Worm (Caenorhabditis elegans) whole organism, late embryonic: ENCODE results near the gene B0496.6.
A peak's percentile ranks its signal among the peaks of the same experiment; 100 is the strongest.

Experiments
- F13H6.1 ChIP-seq: sonication (generic microtip); optimal IDR thresholded peaks from 2 replicates; lab custom pipeline; 2016; ENCODE audit warnings: missing genetic modification characterization, missing compliant biosample characterization
- K09A11.1 ChIP-seq: sonication (generic microtip); optimal IDR thresholded peaks from 2 replicates; lab custom pipeline; 2017; ENCODE audit warnings: antibody characterized with exemption, mild to moderate bottlenecking, missing genetic modification characterization, missing compliant biosample characterization; ENCODE audit not compliant: insufficient read depth
- T23F11.4 ChIP-seq: fragments of 200-800 bp; sonication (Bioruptor generic); optimal IDR thresholded peaks from 2 replicates; lab custom pipeline; 2018; ENCODE audit warnings: mild to moderate bottlenecking, missing genetic modification characterization, missing compliant biosample characterization
- ceh-14 ChIP-seq: sonication (generic microtip); optimal IDR thresholded peaks from 2 replicates; lab custom pipeline; 2016; ENCODE audit warnings: missing genotype, missing genetic modification characterization, missing compliant biosample characterization
- ceh-18 ChIP-seq: sonication (generic microtip); optimal IDR thresholded peaks from 2 replicates; lab custom pipeline; 2016; ENCODE audit warnings: missing genetic modification characterization, missing compliant biosample characterization
- ceh-2 ChIP-seq: sonication (generic microtip); optimal IDR thresholded peaks from 2 replicates; lab custom pipeline; 2016; ENCODE audit warnings: missing genotype, missing genetic modification characterization, missing compliant biosample characterization
- ceh-22 ChIP-seq: sonication (generic microtip); optimal IDR thresholded peaks from 2 replicates; lab custom pipeline; 2017; ENCODE audit warnings: missing biosample characterization, missing genetic modification characterization
- ceh-24 ChIP-seq: sonication (generic microtip); optimal IDR thresholded peaks from 2 replicates; lab custom pipeline; 2016; ENCODE audit warnings: mild to moderate bottlenecking, missing genetic modification characterization, missing compliant biosample characterization
- ceh-30 ChIP-seq: fragments of 150-350 bp; optimal IDR thresholded peaks from 2 replicates; lab custom pipeline; 2014; ENCODE audit warnings: missing biosample characterization, missing genetic modification characterization
- ceh-31 ChIP-seq: sonication (generic microtip); optimal IDR thresholded peaks from 2 replicates; lab custom pipeline; 2016; ENCODE audit warnings: missing genetic modification characterization, missing compliant biosample characterization
- ceh-45 ChIP-seq: fragments of 200-800 bp; sonication (Bioruptor generic); IDR thresholded peaks from 2 replicates; pipeline ENCODE4 v1.3.6; 2022; ENCODE audit warnings: missing genetic modification reagents, missing genetic modification characterization, missing compliant biosample characterization
- ceh-6 ChIP-seq: fragments of 200-800 bp; sonication (Bioruptor generic); optimal IDR thresholded peaks from 2 replicates; lab custom pipeline; 2018; ENCODE audit warnings: mild to moderate bottlenecking, missing genetic modification characterization, missing compliant biosample characterization
- che-1 ChIP-seq: sonication (generic microtip); optimal IDR thresholded peaks from 2 replicates; lab custom pipeline; 2016; ENCODE audit warnings: mild to moderate bottlenecking, missing genetic modification characterization, missing compliant biosample characterization
- dmd-4 ChIP-seq: sonication (generic microtip); optimal IDR thresholded peaks from 2 replicates; lab custom pipeline; 2016; ENCODE audit warnings: borderline replicate concordance, missing genetic modification characterization, missing compliant biosample characterization
- dve-1 ChIP-seq: sonication (generic microtip); optimal IDR thresholded peaks from 2 replicates; lab custom pipeline; 2017; ENCODE audit warnings: antibody characterized with exemption, mild to moderate bottlenecking, missing genetic modification characterization, missing compliant biosample characterization
- ets-4 ChIP-seq: sonication (generic microtip); optimal IDR thresholded peaks from 2 replicates; lab custom pipeline; 2016; ENCODE audit warnings: missing genetic modification characterization, missing compliant biosample characterization
- gmeb-2 ChIP-seq: sonication (generic microtip); optimal IDR thresholded peaks from 2 replicates; lab custom pipeline; 2016; ENCODE audit warnings: missing genetic modification characterization, inconsistent platforms, missing compliant biosample characterization
- hlh-15 ChIP-seq: sonication (generic microtip); optimal IDR thresholded peaks from 2 replicates; lab custom pipeline; 2016; ENCODE audit warnings: missing genetic modification characterization, missing compliant biosample characterization
- hlh-6 ChIP-seq: sonication (generic microtip); optimal IDR thresholded peaks from 2 replicates; lab custom pipeline; 2016; ENCODE audit warnings: missing genotype, missing genetic modification characterization, missing compliant biosample characterization
- hlh-8 ChIP-seq: sonication (generic microtip); optimal IDR thresholded peaks from 2 replicates; lab custom pipeline; 2016; ENCODE audit warnings: missing genotype, missing genetic modification characterization, missing compliant biosample characterization
- lin-11 ChIP-seq: fragments of 200-800 bp; sonication (Bioruptor generic); optimal IDR thresholded peaks from 2 replicates; lab custom pipeline; 2018; ENCODE audit warnings: mild to moderate bottlenecking, missing genetic modification characterization, missing compliant biosample characterization
- madf-2 ChIP-seq: sonication (generic microtip); optimal IDR thresholded peaks from 2 replicates; lab custom pipeline; 2017; ENCODE audit warnings: missing genetic modification characterization, missing compliant biosample characterization
- mec-3 ChIP-seq: sonication (generic microtip); optimal IDR thresholded peaks from 2 replicates; lab custom pipeline; 2016; ENCODE audit warnings: borderline replicate concordance, missing genetic modification characterization, missing compliant biosample characterization
- nfya-1 ChIP-seq: sonication (generic microtip); optimal IDR thresholded peaks from 2 replicates; lab custom pipeline; 2017; ENCODE audit warnings: missing genetic modification characterization, mild to moderate bottlenecking, missing compliant biosample characterization, antibody characterized with exemption, moderate library complexity
- nhr-11 ChIP-seq: fragments of 150-350 bp; optimal IDR thresholded peaks from 2 replicates; lab custom pipeline; 2014; ENCODE audit warnings: missing biosample characterization, missing genetic modification characterization
- npax-4 ChIP-seq: sonication (generic microtip); optimal IDR thresholded peaks from 2 replicates; lab custom pipeline; 2016; ENCODE audit warnings: missing genetic modification characterization, missing compliant biosample characterization
- odd-2 ChIP-seq: sonication (generic microtip); optimal IDR thresholded peaks from 2 replicates; lab custom pipeline; 2017; ENCODE audit warnings: antibody characterized with exemption, mild to moderate bottlenecking, missing genetic modification characterization, missing compliant biosample characterization
- pat-9 ChIP-seq: fragments of 200-800 bp; sonication (Bioruptor generic); optimal IDR thresholded peaks from 2 replicates; lab custom pipeline; 2018; ENCODE audit warnings: mild to moderate bottlenecking, missing genetic modification characterization, moderate library complexity, missing compliant biosample characterization
- pax-1 ChIP-seq: fragments of 150-350 bp; optimal IDR thresholded peaks from 2 replicates; lab custom pipeline; 2014; ENCODE audit warnings: missing biosample characterization, missing genetic modification characterization
- pha-2 ChIP-seq: sonication (generic microtip); optimal IDR thresholded peaks from 2 replicates; lab custom pipeline; 2017; ENCODE audit warnings: mild to moderate bottlenecking, missing genetic modification characterization, missing compliant biosample characterization
- pha-4 ChIP-seq: fragments of 150-350 bp; optimal IDR thresholded peaks from 2 replicates; lab custom pipeline; 2018; ENCODE audit warnings: missing biosample characterization, missing genetic modification reagents, missing genetic modification characterization
- pros-1 ChIP-seq: fragments of 150-350 bp; optimal IDR thresholded peaks from 2 replicates; lab custom pipeline; 2014; ENCODE audit warnings: missing biosample characterization, missing genetic modification reagents, missing genetic modification characterization
- ref-2 ChIP-seq: sonication (generic microtip); optimal IDR thresholded peaks from 2 replicates; lab custom pipeline; 2016; ENCODE audit warnings: missing genetic modification characterization, missing compliant biosample characterization
- rnt-1 ChIP-seq: sonication (generic microtip); optimal IDR thresholded peaks from 2 replicates; lab custom pipeline; 2016; ENCODE audit warnings: missing genetic modification characterization, missing compliant biosample characterization
- sox-4 ChIP-seq: sonication (generic microtip); optimal IDR thresholded peaks from 2 replicates; lab custom pipeline; 2017; ENCODE audit warnings: mild to moderate bottlenecking, missing genetic modification characterization, inconsistent platforms, missing compliant biosample characterization
- tbx-2 ChIP-seq: sonication (generic microtip); optimal IDR thresholded peaks from 2 replicates; lab custom pipeline; 2016; ENCODE audit warnings: missing genetic modification characterization, missing compliant biosample characterization
- tbx-7 ChIP-seq: sonication (generic microtip); optimal IDR thresholded peaks from 2 replicates; lab custom pipeline; 2016; ENCODE audit warnings: missing genotype, missing genetic modification characterization, missing compliant biosample characterization
- ttx-3 ChIP-seq: sonication (generic microtip); optimal IDR thresholded peaks from 2 replicates; lab custom pipeline; 2016; ENCODE audit warnings: missing genetic modification reagents, missing genetic modification characterization, missing compliant biosample characterization
- unc-42 ChIP-seq: sonication (generic microtip); optimal IDR thresholded peaks from 2 replicates; lab custom pipeline; 2016; ENCODE audit warnings: missing genotype, missing genetic modification characterization, missing compliant biosample characterization
- unc-55 ChIP-seq: sonication (generic microtip); optimal IDR thresholded peaks from 2 replicates; lab custom pipeline; 2017; ENCODE audit warnings: missing biosample characterization, missing genetic modification reagents, missing genetic modification characterization
- unc-86 ChIP-seq: sonication (generic microtip); optimal IDR thresholded peaks from 2 replicates; lab custom pipeline; 2016; ENCODE audit warnings: missing genetic modification characterization, missing compliant biosample characterization

B0496.6 gene

DNA sequence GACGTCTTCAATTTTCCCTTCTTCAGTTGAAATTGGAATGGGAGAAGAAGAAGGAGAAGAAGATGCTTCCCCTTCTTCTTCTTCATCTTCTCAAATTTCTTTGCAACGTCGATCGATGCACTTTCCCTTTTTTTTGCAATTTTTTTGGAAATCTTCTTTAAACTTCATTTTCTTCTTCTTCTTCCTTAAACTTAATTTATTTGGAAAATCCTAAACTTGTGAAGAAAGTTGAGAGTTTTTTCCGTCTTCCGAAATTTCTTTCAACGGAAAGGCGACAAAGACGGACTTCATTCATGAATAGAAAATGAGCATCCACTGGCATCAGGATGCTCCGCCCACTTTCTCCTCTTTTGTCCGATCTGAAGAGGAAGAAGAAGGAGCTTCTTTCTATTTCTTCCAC is 4.8 kb upstream of the B0496.6 start:
- TF ChIP-seq ets-4 (tag; lab: Kevin White, UChicago) (no peak), ceh-31 (tag; lab: Kevin White, UChicago) (peak; percentile 13), unc-42 (tag; lab: Kevin White, UChicago) (peak; percentile 79), ceh-24 (tag; lab: Kevin White, UChicago) (no peak), npax-4 (tag; lab: Kevin White, UChicago) (no peak), che-1 (tag; lab: Kevin White, UChicago) (no peak), unc-55 (GFP tag; lab: Kevin White, UChicago) (no peak), T23F11.4 (GFP tag; lab: Kevin White, UChicago) (no peak)

DNA sequence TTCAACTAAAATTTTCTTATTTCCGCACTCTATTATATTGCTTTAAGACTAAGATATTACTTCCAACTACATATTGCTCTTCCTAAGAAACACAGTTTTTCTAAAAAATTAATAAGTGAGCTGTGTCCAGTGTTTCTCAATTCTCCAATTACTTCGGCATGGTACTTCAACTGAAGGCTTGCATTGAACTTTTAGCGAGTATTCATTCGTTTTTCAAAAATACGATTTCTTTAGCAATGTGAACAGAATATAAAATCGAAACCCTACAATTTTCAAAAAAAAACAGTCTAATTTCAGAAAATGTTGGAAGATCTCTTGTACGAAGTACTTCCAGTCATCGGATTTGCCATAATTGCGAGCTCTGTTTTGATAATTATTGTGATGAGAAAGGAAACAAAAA is 2.0 kb downstream of the B0496.6 start, which contains the start of gene srtx-1:
TSS of gene srtx-1 (plus strand) at position 301 of the 400 bp plus-strand sequence.
- TF ChIP-seq ets-4 (tag; lab: Kevin White, UChicago) (no peak), tbx-7 (tag; lab: Kevin White, UChicago) (no peak), lin-11 (no peak), sox-4 (no peak), nfya-1 (tag; lab: Kevin White, UChicago) (no peak), gmeb-2 (tag; lab: Kevin White, UChicago) (no peak), hlh-6 (tag; lab: Kevin White, UChicago) (no peak), K09A11.1 (tag; lab: Kevin White, UChicago) (no peak), dmd-4 (tag; lab: Kevin White, UChicago) (no peak), ceh-31 (tag; lab: Kevin White, UChicago) (no peak)
- TF ChIP-seq, all 69 proteins: peak for 0

DNA sequence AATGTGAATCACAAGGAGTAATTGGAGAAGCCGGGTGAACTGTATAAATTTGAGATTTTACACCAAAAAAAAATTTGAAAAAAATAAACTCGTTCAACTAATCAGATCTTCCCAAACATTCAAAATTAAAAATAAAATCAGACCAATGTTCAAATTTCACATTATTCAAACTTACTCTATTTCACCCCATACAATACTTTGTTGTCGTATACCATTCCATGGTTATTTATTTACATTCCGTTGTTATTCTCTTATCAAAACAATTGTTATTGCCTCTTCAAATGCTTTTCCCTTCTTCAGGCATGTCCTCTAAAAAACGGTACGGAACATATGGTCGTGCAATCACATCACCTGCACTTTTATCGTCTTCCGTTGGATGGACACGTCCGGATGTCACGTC is 5.3 kb downstream of the B0496.6 start, which contains the start of gene unc-82:
TSS of gene unc-82 (plus strand) at position 301 of the 400 bp plus-strand sequence.
- TF ChIP-seq pat-9 (tag; lab: Kevin White, UChicago): no peak
- TF ChIP-seq lin-11: no peak
- TF ChIP-seq hlh-6 (tag; lab: Kevin White, UChicago): no peak
- no peak for TF ChIP-seq F13H6.1 (tag; lab: Kevin White, UChicago)
- no peak for TF ChIP-seq ceh-6 (GFP tag; lab: Kevin White, UChicago)
- no peak for TF ChIP-seq ceh-30 (tag; lab: Kevin White, UChicago)
- no peak for TF ChIP-seq ttx-3 (tag; lab: Kevin White, UChicago)
- TF ChIP-seq che-1 (tag; lab: Kevin White, UChicago): no peak
- TF ChIP-seq dve-1: no peak
- TF ChIP-seq ceh-31 (tag; lab: Kevin White, UChicago): no peak
- TF ChIP-seq ceh-14 (tag; lab: Kevin White, UChicago): no peak
- no peak for TF ChIP-seq ets-4 (tag; lab: Kevin White, UChicago)
- TF ChIP-seq pha-4: no peak
- TF ChIP-seq tbx-2: no peak
- TF ChIP-seq pax-1 (tag; lab: Kevin White, UChicago): no peak
- TF ChIP-seq unc-86 (tag; lab: Kevin White, UChicago): no peak
- no peak for TF ChIP-seq madf-2 (tag; lab: Kevin White, UChicago)
- no peak for TF ChIP-seq pros-1
- TF ChIP-seq nfya-1 (tag; lab: Kevin White, UChicago): no peak
- TF ChIP-seq, all 69 proteins: peak for 0

DNA sequence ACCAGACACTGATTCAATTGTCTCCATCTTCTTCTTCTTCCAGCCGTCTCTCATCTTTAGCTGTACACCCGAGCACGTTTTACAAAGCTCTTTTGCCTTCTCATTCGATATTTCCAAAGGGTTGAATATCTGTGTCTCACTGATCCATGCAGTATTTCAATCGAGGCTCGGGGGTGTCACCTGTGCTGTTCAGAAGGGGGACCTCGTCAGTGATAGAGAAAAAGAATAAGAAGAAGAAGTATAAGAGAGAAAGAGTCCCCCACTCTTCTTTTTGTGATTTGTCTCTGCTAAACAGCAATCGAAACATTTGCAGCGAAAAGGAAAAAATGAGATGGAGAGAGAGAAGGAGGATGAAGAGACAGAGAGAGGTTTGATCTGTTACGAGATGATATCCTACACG is 7.1 kb downstream of the B0496.6 start:
- TF ChIP-seq rnt-1 (tag; lab: Kevin White, UChicago): peak; percentile 51
- TF ChIP-seq ceh-18 (tag; lab: Kevin White, UChicago): peak; percentile 87
- TF ChIP-seq hlh-8 (tag; lab: Kevin White, UChicago): no peak
- no peak for TF ChIP-seq nhr-11 (tag; lab: Kevin White, UChicago)
- TF ChIP-seq unc-55 (GFP tag; lab: Kevin White, UChicago): peak; percentile 73
- TF ChIP-seq ceh-24 (tag; lab: Kevin White, UChicago): no peak

DNA sequence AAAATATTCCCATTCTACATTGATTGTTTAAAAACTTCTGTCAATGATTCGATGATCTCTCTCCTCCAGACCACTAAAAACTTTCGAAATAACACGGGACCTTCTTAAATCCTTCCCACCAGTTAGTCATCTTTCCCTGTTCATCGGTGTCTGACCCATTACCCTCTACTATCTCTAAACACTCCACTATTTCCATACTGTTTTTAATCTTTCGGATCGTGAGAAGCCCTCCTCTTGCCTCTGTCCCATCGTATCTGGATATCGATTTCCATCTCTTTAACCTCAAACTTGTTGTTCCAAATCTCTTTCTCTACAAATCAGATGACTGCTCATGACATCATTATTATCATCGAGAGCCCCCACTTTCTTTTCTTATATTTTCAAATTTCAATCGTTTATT is 9.4 kb downstream of the B0496.6 start:
- no peak for TF ChIP-seq ceh-45 (GFP tag; lab: Robert Waterston, UW)
- TF ChIP-seq gmeb-2 (tag; lab: Kevin White, UChicago): no peak
- TF ChIP-seq ref-2 (tag; lab: Kevin White, UChicago): no peak
- TF ChIP-seq odd-2: no peak
- no peak for TF ChIP-seq pat-9 (tag; lab: Kevin White, UChicago)
- no peak for TF ChIP-seq ceh-22
- no peak for TF ChIP-seq hlh-15
- TF ChIP-seq mec-3 (tag; lab: Kevin White, UChicago): no peak
- TF ChIP-seq ceh-2: no peak
- TF ChIP-seq pros-1: no peak
- TF ChIP-seq ets-4 (tag; lab: Kevin White, UChicago): no peak
- no peak for TF ChIP-seq pha-2 (tag; lab: Kevin White, UChicago)
- no peak for TF ChIP-seq tbx-2
- TF ChIP-seq ceh-14 (tag; lab: Kevin White, UChicago): no peak
- TF ChIP-seq lin-11: no peak
